Worm (Caenorhabditis elegans) whole organism, L4 larva: ENCODE measurements around the gene Y39A1A.17.

Source experiments
- R02D3.7 ChIP-seq: fragments of 150-350 bp; sonication (generic microtip); optimal IDR thresholded peaks from 3 replicates; lab custom pipeline; 2014; ENCODE audit warnings: missing biosample characterization, missing genetic modification characterization
- Y105C5A.15 ChIP-seq: fragments of 200-800 bp; sonication (Bioruptor generic); IDR thresholded peaks from 2 replicates; pipeline ENCODE4 v1.3.6; 2022; ENCODE audit warnings: missing genetic modification characterization, missing compliant biosample characterization
- ama-1 ChIP-seq: fragments of 150-350 bp; optimal IDR thresholded peaks from 2 replicates; lab custom pipeline; 2014; ENCODE audit warnings: inconsistent platforms, mixed read lengths
- egl-27 ChIP-seq: sonication (generic microtip); optimal IDR thresholded peaks from 3 replicates; lab custom pipeline; 2017; ENCODE audit warnings: missing biosample characterization, missing genetic modification reagents, missing genetic modification characterization
- lin-39 ChIP-seq: fragments of 150-350 bp; optimal IDR thresholded peaks from 2 replicates; lab custom pipeline; 2014; ENCODE audit warnings: missing biosample characterization, missing genetic modification reagents, missing genetic modification characterization
- mxl-2 ChIP-seq: fragments of 200-800 bp; sonication (Bioruptor generic); conservative IDR thresholded peaks from 2 replicates; pipeline ENCODE4 v1.3.6; 2022; ENCODE audit warnings: missing genetic modification reagents, missing genetic modification characterization, missing compliant biosample characterization
- nhr-11 ChIP-seq: fragments of 150-350 bp; optimal IDR thresholded peaks from 2 replicates; lab custom pipeline; 2014; ENCODE audit warnings: missing biosample characterization, missing genetic modification characterization
- nhr-28 ChIP-seq: fragments of 150-350 bp; optimal IDR thresholded peaks from 2 replicates; lab custom pipeline; 2014; ENCODE audit warnings: missing biosample characterization, missing genetic modification characterization
- nhr-77 ChIP-seq: fragments of 150-350 bp; optimal IDR thresholded peaks from 2 replicates; lab custom pipeline; 2014; ENCODE audit warnings: missing biosample characterization, missing genetic modification characterization
- pqm-1 ChIP-seq: sonication (generic microtip); optimal IDR thresholded peaks from 2 replicates; lab custom pipeline; 2017; ENCODE audit warnings: missing biosample characterization, missing genetic modification characterization
- snpc-4 ChIP-seq: fragments of 150-350 bp; optimal IDR thresholded peaks from 2 replicates; lab custom pipeline; 2014; ENCODE audit warnings: missing biosample characterization, missing genetic modification characterization
- unc-130 ChIP-seq: sonication (generic microtip); optimal IDR thresholded peaks from 2 replicates; lab custom pipeline; 2016; ENCODE audit warnings: missing genetic modification reagents, missing genetic modification characterization, missing compliant biosample characterization
- ztf-11 ChIP-seq: fragments of 150-350 bp; optimal IDR thresholded peaks from 2 replicates; lab custom pipeline; 2014; ENCODE audit warnings: missing biosample characterization, missing genetic modification characterization

- TF ChIP-seq pqm-1 (tag; lab: Kevin White, UChicago) (no peak), unc-130 (no peak), nhr-28 (tag; lab: Kevin White, UChicago) (no peak), ztf-11 (tag; lab: Kevin White, UChicago) (no peak), egl-27 (tag; lab: Kevin White, UChicago) (no peak), mxl-2 (GFP tag; lab: Robert Waterston, UW) (no peak), lin-39 (tag; lab: Kevin White, UChicago) (no peak), R02D3.7 (tag; lab: Kevin White, UChicago) (no peak), nhr-11 (no peak), nhr-77 (tag; lab: Kevin White, UChicago) (no peak), ama-1 (no peak), snpc-4 (tag; lab: Kevin White, UChicago) (no peak), Y105C5A.15 (GFP tag; lab: Robert Waterston, UW) (no peak)
Measured at ce11 chrIII:10736322-10736985, 45.5 kb upstream of the Y39A1A.17 start.
